Worm (Caenorhabditis elegans): Measurements from ENCODE around the gene F56D2.2.

DNA sequence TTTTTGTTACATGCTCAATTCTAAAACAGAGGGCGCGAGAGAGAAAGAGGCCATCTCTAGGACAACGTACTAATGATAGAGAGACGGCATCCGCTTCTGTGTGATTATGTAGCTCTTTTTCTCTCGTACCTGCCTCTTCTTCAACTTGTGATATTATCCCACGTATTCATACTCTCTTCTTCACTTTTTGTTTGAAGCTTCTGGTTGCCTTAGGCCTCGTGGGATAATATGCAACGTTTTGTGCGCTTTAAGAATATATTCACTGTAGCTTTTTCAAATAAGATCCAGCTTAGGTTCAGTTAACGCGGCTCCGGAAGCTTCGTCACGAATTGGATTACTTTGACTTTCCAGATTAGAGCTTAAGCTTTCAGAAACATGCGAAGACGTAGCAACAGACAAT is 4.3 kb upstream of the F56D2.2 start, which contains the start of the genes F56D2.8 and uev-2:
- no peak for TF ChIP-seq Y67H2A.10 (GFP tag; conservative IDR thresholded peaks at IDR 0.05)
- TF ChIP-seq cebp-1 (GFP tag; IDR thresholded peaks at IDR 0.05) = no peak
- no peak for TF ChIP-seq cebp-1 (tag; optimal IDR thresholded peaks at IDR 0.05)
- no peak for TF ChIP-seq nhr-90 (tag; optimal IDR thresholded peaks at IDR 0.05)

All from whole organism, young adult.